Worm (Caenorhabditis elegans) whole organism, mixed stage, embryonic: ENCODE data around the gene mec-2.

ENCODE experiments used
- M03D4.4 ChIP-seq: sonication (generic microtip); optimal IDR thresholded peaks from 2 replicates; lab custom pipeline; 2017; ENCODE audit warnings: mild to moderate bottlenecking, missing genetic modification characterization, missing compliant biosample characterization
- bed-3 ChIP-seq: fragments of 200-800 bp; sonication (Bioruptor generic); optimal IDR thresholded peaks from 3 replicates; lab custom pipeline; 2018; ENCODE audit warnings: mild to moderate bottlenecking, missing genetic modification characterization, moderate library complexity, missing compliant biosample characterization
- blmp-1 ChIP-seq: fragments of 150-350 bp; optimal IDR thresholded peaks from 2 replicates; lab custom pipeline; 2014; ENCODE audit warnings: missing biosample characterization, missing genetic modification characterization
- ceh-39 ChIP-seq: fragments of 150-350 bp; optimal IDR thresholded peaks from 2 replicates; lab custom pipeline; 2014; ENCODE audit warnings: missing biosample characterization, missing genetic modification characterization
- ceh-43 ChIP-seq: fragments of 200-800 bp; sonication (Bioruptor generic); optimal IDR thresholded peaks from 2 replicates; lab custom pipeline; 2018; ENCODE audit warnings: mild to moderate bottlenecking, missing genetic modification characterization, moderate library complexity, missing compliant biosample characterization
- ceh-83 ChIP-seq: fragments of 200-800 bp; sonication (Bioruptor generic); optimal IDR thresholded peaks from 2 replicates; lab custom pipeline; 2018; ENCODE audit warnings: mild to moderate bottlenecking, missing genetic modification characterization, missing compliant biosample characterization
- ces-1 ChIP-seq: fragments of 150-350 bp; optimal IDR thresholded peaks from 2 replicates; lab custom pipeline; 2014; ENCODE audit warnings: missing biosample characterization, missing genetic modification reagents, missing genetic modification characterization
- cnd-1 ChIP-seq: fragments of 200-800 bp; sonication (Bioruptor generic); optimal IDR thresholded peaks from 2 replicates; lab custom pipeline; 2018; ENCODE audit warnings: mild to moderate bottlenecking, missing genetic modification characterization, missing compliant biosample characterization
- drap-1 ChIP-seq: fragments of 200-800 bp; sonication (Bioruptor generic); optimal IDR thresholded peaks from 3 replicates; lab custom pipeline; 2018; ENCODE audit warnings: mild to moderate bottlenecking, missing genetic modification characterization, missing compliant biosample characterization
- elt-1 ChIP-seq: sonication (generic microtip); optimal IDR thresholded peaks from 2 replicates; lab custom pipeline; 2017; ENCODE audit warnings: missing genetic modification characterization, mild to moderate bottlenecking, missing compliant biosample characterization, antibody characterized with exemption, moderate library complexity, borderline replicate concordance; ENCODE audit not compliant: insufficient read depth
- elt-3 ChIP-seq: fragments of 150-350 bp; optimal IDR thresholded peaks from 2 replicates; lab custom pipeline; 2014; ENCODE audit warnings: missing biosample characterization, missing genetic modification characterization
- flh-1 ChIP-seq: fragments of 200-800 bp; sonication (Bioruptor generic); optimal IDR thresholded peaks from 2 replicates; lab custom pipeline; 2018; ENCODE audit warnings: mild to moderate bottlenecking, missing genetic modification characterization, moderate library complexity, missing compliant biosample characterization
- lin-13 ChIP-seq: fragments of 150-350 bp; optimal IDR thresholded peaks from 2 replicates; lab custom pipeline; 2014; ENCODE audit warnings: missing biosample characterization, missing genetic modification characterization
- lin-32 ChIP-seq: fragments of 200-800 bp; sonication (Bioruptor generic); optimal IDR thresholded peaks from 2 replicates; lab custom pipeline; 2018; ENCODE audit warnings: mild to moderate bottlenecking, missing genetic modification characterization, missing compliant biosample characterization
- lsy-2 ChIP-seq: fragments of 150-350 bp; optimal IDR thresholded peaks from 2 replicates; lab custom pipeline; 2014; ENCODE audit warnings: missing biosample characterization, missing genetic modification characterization
- mab-5 ChIP-seq: fragments of 150-350 bp; optimal IDR thresholded peaks from 2 replicates; lab custom pipeline; 2014; ENCODE audit warnings: missing biosample characterization, missing genetic modification characterization
- mep-1 ChIP-seq: fragments of 150-350 bp; optimal IDR thresholded peaks from 2 replicates; lab custom pipeline; 2017; ENCODE audit warnings: missing biosample characterization, missing genetic modification reagents, missing genetic modification characterization, inconsistent platforms
- mls-2 ChIP-seq: sonication (generic microtip); optimal IDR thresholded peaks from 2 replicates; lab custom pipeline; 2016; ENCODE audit warnings: mild to moderate bottlenecking, missing genetic modification characterization, moderate library complexity, missing compliant biosample characterization
- nhr-2 ChIP-seq: fragments of 150-350 bp; optimal IDR thresholded peaks from 2 replicates; lab custom pipeline; 2014; ENCODE audit warnings: missing biosample characterization, missing genetic modification characterization
- nhr-237 ChIP-seq: fragments of 150-350 bp; optimal IDR thresholded peaks from 2 replicates; lab custom pipeline; 2014; ENCODE audit warnings: missing biosample characterization, missing genetic modification characterization
- nhr-28 ChIP-seq: fragments of 150-350 bp; optimal IDR thresholded peaks from 2 replicates; lab custom pipeline; 2014; ENCODE audit warnings: missing biosample characterization, missing genetic modification characterization
- nhr-76 ChIP-seq: sonication (generic microtip); optimal IDR thresholded peaks from 2 replicates; lab custom pipeline; 2017; ENCODE audit warnings: missing biosample characterization, missing genetic modification characterization
- pha-4 ChIP-seq: fragments of 150-350 bp; optimal IDR thresholded peaks from 2 replicates; lab custom pipeline; 2018; ENCODE audit warnings: missing biosample characterization, missing genetic modification reagents, missing genetic modification characterization
- sem-2 ChIP-seq: fragments of 200-800 bp; sonication (Bioruptor generic); optimal IDR thresholded peaks from 2 replicates; lab custom pipeline; 2018; ENCODE audit warnings: mild to moderate bottlenecking, missing genetic modification characterization, missing compliant biosample characterization
- snpc-4 ChIP-seq: fragments of 150-350 bp; optimal IDR thresholded peaks from 2 replicates; lab custom pipeline; 2014; ENCODE audit warnings: missing biosample characterization, missing genetic modification characterization
- sptf-1 ChIP-seq: sonication (generic microtip); optimal IDR thresholded peaks from 2 replicates; lab custom pipeline; 2017; ENCODE audit warnings: mild to moderate bottlenecking, missing genetic modification characterization, moderate library complexity, missing compliant biosample characterization
- unc-120 ChIP-seq: sonication (generic microtip); optimal IDR thresholded peaks from 2 replicates; lab custom pipeline; 2017; ENCODE audit warnings: missing genetic modification characterization, missing compliant biosample characterization; ENCODE audit not compliant: poor library complexity, severe bottlenecking
- unc-39 ChIP-seq: fragments of 150-350 bp; optimal IDR thresholded peaks from 2 replicates; lab custom pipeline; 2014; ENCODE audit warnings: missing biosample characterization, missing genetic modification characterization
- unc-62 ChIP-seq: fragments of 150-350 bp; optimal IDR thresholded peaks from 2 replicates; lab custom pipeline; 2014; ENCODE audit warnings: missing biosample characterization, missing genetic modification reagents, missing genetic modification characterization

mec-2 gene

ce11 chrX:5567454-5567853, at the start of gene mec-2:
mec-2 (plus strand) TSS chrX:5567754.
- TF ChIP-seq bed-3 (GFP tag; lab: Kevin White, UChicago) (no peak), elt-1 (no peak), snpc-4 (tag; lab: Kevin White, UChicago) (no peak), mab-5 (tag; lab: Kevin White, UChicago) (no peak), ceh-83 (GFP tag; lab: Kevin White, UChicago) (no peak), unc-120 (tag; lab: Kevin White, UChicago) (no peak), ceh-43 (GFP tag; lab: Kevin White, UChicago) (no peak), nhr-76 (tag; lab: Kevin White, UChicago) (no peak), lsy-2 (tag; lab: Kevin White, UChicago) (no peak), flh-1 (GFP tag; lab: Kevin White, UChicago) (no peak), nhr-2 (no peak)

ce11 chrX:5517844-5518243, 49.7 kb upstream of the mec-2 start:
- no peak for TF ChIP-seq unc-120 (tag; lab: Kevin White, UChicago)
- TF ChIP-seq ceh-39 (tag; lab: Kevin White, UChicago) = no peak
- no peak for TF ChIP-seq blmp-1 (tag; lab: Kevin White, UChicago)
- TF ChIP-seq sem-2 (GFP tag; lab: Kevin White, UChicago) = no peak

- no peak for TF ChIP-seq M03D4.4 (tag; lab: Kevin White, UChicago)
- TF ChIP-seq ceh-43 (GFP tag; lab: Kevin White, UChicago) = no peak
- TF ChIP-seq drap-1 = peak; percentile 2
- peak; percentile 42 for TF ChIP-seq cnd-1
- TF ChIP-seq nhr-2 = peak; percentile 62
- TF ChIP-seq mls-2 (tag; lab: Kevin White, UChicago) = peak; percentile 56
- no peak for TF ChIP-seq lsy-2 (tag; lab: Kevin White, UChicago)
- TF ChIP-seq flh-1 (GFP tag; lab: Kevin White, UChicago) = no peak
- TF ChIP-seq unc-39 (tag; lab: Kevin White, UChicago) = no peak
These were observed 49.2 kb upstream of the mec-2 start for ce11 chrX:5518352-5518751.

ce11 chrX:5519567-5519966, 48.0 kb upstream of the mec-2 start:
- TF ChIP-seq bed-3 (GFP tag; lab: Kevin White, UChicago) (no peak), ces-1 (GFP tag; lab: Kevin White, UChicago) (peak; percentile 99)

- TF ChIP-seq unc-39 (tag; lab: Kevin White, UChicago) (no peak), unc-120 (tag; lab: Kevin White, UChicago) (no peak), lin-13 (tag; lab: Kevin White, UChicago) (no peak), ces-1 (GFP tag; lab: Kevin White, UChicago) (no peak), drap-1 (no peak), mep-1 (tag; lab: Kevin White, UChicago) (no peak), lin-32 (GFP tag; lab: Kevin White, UChicago) (no peak), lsy-2 (tag; lab: Kevin White, UChicago) (no peak), unc-62 (GFP tag; lab: Kevin White, UChicago) (no peak), elt-3 (tag; lab: Kevin White, UChicago) (no peak), ceh-43 (GFP tag; lab: Kevin White, UChicago) (no peak), ceh-83 (GFP tag; lab: Kevin White, UChicago) (no peak), blmp-1 (tag; lab: Kevin White, UChicago) (no peak), mls-2 (tag; lab: Kevin White, UChicago) (no peak)
- TF ChIP-seq, all 35 proteins: peak for 0
These were observed 44.6 kb upstream of the mec-2 start, which contains the start of gene mboa-3 for ce11 chrX:5522769-5523601. mboa-3 (minus strand) TSS chrX:5522819.

ce11 chrX:5524260-5524659, 43.3 kb upstream of the mec-2 start:
- no peak for TF ChIP-seq nhr-237
- no peak for TF ChIP-seq nhr-76 (tag; lab: Kevin White, UChicago)
- no peak for TF ChIP-seq mls-2 (tag; lab: Kevin White, UChicago)
- TF ChIP-seq pha-4 (tag; lab: Kevin White, UChicago) = no peak
- no peak for TF ChIP-seq ceh-83 (GFP tag; lab: Kevin White, UChicago)
- TF ChIP-seq nhr-28 (tag; lab: Kevin White, UChicago) = no peak
- no peak for TF ChIP-seq unc-39 (tag; lab: Kevin White, UChicago)
- no peak for TF ChIP-seq elt-3 (tag; lab: Kevin White, UChicago)
- no peak for TF ChIP-seq sptf-1 (tag; lab: Kevin White, UChicago)
